Fruit fly (Drosophila melanogaster) whole organism, adult: ENCODE data around the gene CG5953.

Experiments used
- CG1620 ChIP-seq: fragments of 200-800 bp; sonication (Bioruptor generic); optimal IDR thresholded peaks from 2 replicates; lab custom pipeline; 2016; ENCODE audit warnings: missing biosample characterization, missing genetic modification characterization
- CG7101 ChIP-seq: fragments of 200-800 bp; sonication (Bioruptor generic); optimal IDR thresholded peaks from 2 replicates; lab custom pipeline; 2018; ENCODE audit warnings: missing biosample characterization, mild to moderate bottlenecking, missing genetic modification characterization, moderate library complexity
- Hr96 ChIP-seq: fragments of 200-800 bp; sonication (Bioruptor generic); optimal IDR thresholded peaks from 2 replicates; lab custom pipeline; 2016; ENCODE audit warnings: missing biosample characterization, missing genetic modification characterization
- Mnt ChIP-seq: fragments of 200-800 bp; sonication (Bioruptor generic); optimal IDR thresholded peaks from 2 replicates; lab custom pipeline; 2016; ENCODE audit warnings: missing biosample characterization, mild to moderate bottlenecking, missing genetic modification characterization
- bab1 ChIP-seq: fragments of 200-800 bp; sonication (Bioruptor generic); optimal IDR thresholded peaks from 3 replicates; lab custom pipeline; 2019; ENCODE audit warnings: missing biosample characterization, mild to moderate bottlenecking, missing genetic modification characterization, moderate library complexity
- kay ChIP-seq: fragments of 200-800 bp; sonication (Bioruptor generic); peaks from one replicate; lab custom pipeline; 2016; ENCODE audit warnings: missing biosample characterization, missing genetic modification characterization, borderline replicate concordance
- ovo ChIP-seq: fragments of 200-800 bp; sonication (Bioruptor generic); optimal IDR thresholded peaks from 2 replicates; lab custom pipeline; 2016; ENCODE audit warnings: missing biosample characterization, missing genetic modification characterization
- pad ChIP-seq: fragments of 200-800 bp; sonication (Bioruptor generic); optimal IDR thresholded peaks from 3 replicates; lab custom pipeline; 2017; ENCODE audit warnings: missing biosample characterization, missing genetic modification characterization, mild to moderate bottlenecking, moderate library complexity, missing genetic modification reagents

- no peak for TF ChIP-seq pad
- TF ChIP-seq CG7101 (tag; lab: Kevin White, UChicago), result peak; percentile 65
- no peak for TF ChIP-seq kay
- TF ChIP-seq CG1620 (GFP tag; lab: Kevin White, UChicago), result no peak
- peak; percentile 7 for TF ChIP-seq bab1 (GFP tag; lab: Kevin White, UChicago)
- no peak for TF ChIP-seq Hr96 (GFP tag; lab: Kevin White, UChicago)
- TF ChIP-seq ovo, result peak; percentile 83
- TF ChIP-seq Mnt (GFP tag; lab: Kevin White, UChicago), result no peak
Measured at dm6 chr2L:16544563-16545066, 11.9 kb upstream of the CG5953 start, which contains the start of gene mtgo.
